Fruit fly (Drosophila melanogaster): ENCODE data around the gene CG6171.
A peak's percentile ranks its signal among the peaks of the same experiment; 100 is the strongest.

CG6171 gene

DNA sequence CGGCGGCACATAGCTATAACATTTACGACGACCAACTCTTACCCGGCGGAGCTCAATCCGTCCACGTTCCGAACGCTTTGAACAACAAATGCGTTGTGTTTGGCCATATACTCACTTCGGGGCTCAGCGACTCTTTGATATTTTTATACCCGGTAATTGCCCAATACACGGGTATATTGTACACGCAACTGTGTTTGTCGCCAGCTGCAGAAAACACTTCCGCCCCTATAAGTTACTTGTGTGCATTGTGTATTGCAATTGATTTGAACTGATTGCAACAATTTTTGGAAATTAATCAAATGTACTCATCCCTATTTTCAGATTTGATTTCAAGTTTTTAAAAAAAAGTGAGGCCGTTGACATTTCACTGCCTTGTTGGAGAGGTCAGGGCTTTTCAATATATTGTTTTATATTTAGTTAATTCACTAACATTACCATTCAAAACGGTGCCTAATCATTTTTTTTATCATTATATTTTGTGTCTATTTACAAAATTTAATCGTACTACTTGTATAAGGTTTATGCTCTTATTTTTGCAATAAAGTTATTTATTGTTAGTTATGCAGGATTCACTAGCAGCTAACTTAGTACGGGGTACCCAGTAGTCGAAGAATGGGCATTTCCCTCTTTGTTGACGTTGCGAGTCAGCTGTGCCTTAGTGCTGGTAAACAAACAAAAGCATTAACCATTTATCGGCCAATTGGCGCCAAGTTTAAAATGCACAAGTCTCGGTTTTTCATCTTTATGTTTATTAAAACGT lies 20.6 kb downstream of the CG6171 start, which contains the start of gene Nagk (continued):
- TF ChIP-seq CG11695 (GFP tag; IDR thresholded peaks at IDR 0.05), result peak; percentile 19; the same call in 1 of the 3 replicates
- TF ChIP-seq CG13424 (tag; optimal IDR thresholded peaks at IDR 0.05), result peak; percentile 52
- TF ChIP-seq H2.0 (GFP tag; IDR thresholded peaks at IDR 0.05), result peak; percentile 44; the same call in 1 of the 2 replicates
- peak; percentile 66 for TF ChIP-seq CG12659 (GFP tag; optimal IDR thresholded peaks at IDR 0.05)
- peak; percentile 37 for TF ChIP-seq Fer1 (GFP tag; optimal IDR thresholded peaks at IDR 0.05)
- TF ChIP-seq dm (GFP tag; optimal IDR thresholded peaks at IDR 0.05), result peak; percentile 38
- peak; percentile 36 for TF ChIP-seq Mad (GFP tag; optimal IDR thresholded peaks at IDR 0.05)
- peak; percentile 43 for TF ChIP-seq CG12155 (GFP tag; optimal IDR thresholded peaks at IDR 0.05)
- no peak for TF ChIP-seq croc (GFP tag; conservative IDR thresholded peaks at IDR 0.05)
- TF ChIP-seq Ssrp (tag; optimal IDR thresholded peaks at IDR 0.05), result peak; percentile 49
- TF ChIP-seq Awh (GFP tag; IDR thresholded peaks at IDR 0.05), result peak; percentile 60; the same call in 1 of the 2 replicates
- TF ChIP-seq ems (GFP tag; optimal IDR thresholded peaks at IDR 0.05), result peak; percentile 43
- TF ChIP-seq pros (GFP tag; optimal IDR thresholded peaks at IDR 0.05), result no peak
- 0 out of 3 replicates have a peak, but pooled peaks have one; percentile 17 for TF ChIP-seq Optix (GFP tag; IDR thresholded peaks at IDR 0.05)
- peak; percentile 32 for TF ChIP-seq CG3407 (GFP tag; optimal IDR thresholded peaks at IDR 0.05)
- peak; percentile 53 for TF ChIP-seq tin (GFP tag; optimal IDR thresholded peaks at IDR 0.05)
- TF ChIP-seq lmd (GFP tag; IDR thresholded peaks at IDR 0.05), result 0 out of 2 replicates have a peak, but pooled peaks have one; percentile 18
- TF ChIP-seq CG3847 (GFP tag; IDR thresholded peaks at IDR 0.05), result peak; percentile 22
- TF ChIP-seq ro (GFP tag; IDR thresholded peaks at IDR 0.05), result no peak
- TF ChIP-seq CG2678 (tag; optimal IDR thresholded peaks at IDR 0.05), result peak; percentile 79
- TF ChIP-seq Deaf1 (tag; optimal IDR thresholded peaks at IDR 0.05), result peak; percentile 50
- no peak for TF ChIP-seq HLHmδ (GFP tag; optimal IDR thresholded peaks at IDR 0.05)
- peak; percentile 59; the same call in 1 of the 3 replicates for TF ChIP-seq Opbp (GFP tag; IDR thresholded peaks at IDR 0.05; ENCODE audit: partially characterized antibody)
- no peak for TF ChIP-seq zen (tag; optimal IDR thresholded peaks at IDR 0.05)
- peak; percentile 48 for TF ChIP-seq CG1603 (tag; optimal IDR thresholded peaks at IDR 0.05)
- peak; percentile 59 for TF ChIP-seq Jarid2 (GFP tag; optimal IDR thresholded peaks at IDR 0.05)
- 0 out of 2 replicates have a peak, but pooled peaks have one; percentile 6 for TF ChIP-seq stc (GFP tag; IDR thresholded peaks at IDR 0.05)
- TF ChIP-seq CG33557 (GFP tag; optimal IDR thresholded peaks at IDR 0.05), result no peak
- TF ChIP-seq tup (GFP tag; optimal IDR thresholded peaks at IDR 0.05), result no peak
- TF ChIP-seq Drgx (GFP tag; IDR thresholded peaks at IDR 0.05), result no peak; the same call in 1 of the 2 replicates
- TF ChIP-seq lov (optimal IDR thresholded peaks at IDR 0.05), result no peak
- TF ChIP-seq lov (GFP tag; IDR thresholded peaks at IDR 0.05), result no peak
- TF ChIP-seq abd-A (tag; optimal IDR thresholded peaks at IDR 0.05), result no peak
- peak; percentile 31 for TF ChIP-seq mirr (GFP tag; optimal IDR thresholded peaks at IDR 0.05)
- 0 out of 2 replicates have a peak, but pooled peaks have one; percentile 30 for TF ChIP-seq sisA (GFP tag; IDR thresholded peaks at IDR 0.05)
- TF ChIP-seq CG17568 (GFP tag; optimal IDR thresholded peaks at IDR 0.05), result no peak
- TF ChIP-seq Eip74EF (GFP tag; optimal IDR thresholded peaks at IDR 0.05), result peak in 1 of 2 experiments; percentile 79
- TF ChIP-seq jumu (GFP tag; optimal IDR thresholded peaks at IDR 0.05), result no peak
- TF ChIP-seq CG5245 (GFP tag; optimal IDR thresholded peaks at IDR 0.05), result peak; percentile 16
- no peak for TF ChIP-seq unc-4 (GFP tag; IDR thresholded peaks at IDR 0.05; ENCODE audit: partially characterized antibody)
- peak; percentile 5; the same call in 1 of the 3 replicates for TF ChIP-seq H15 (GFP tag; IDR thresholded peaks at IDR 0.05)
- TF ChIP-seq CG13624 (GFP tag; optimal IDR thresholded peaks at IDR 0.05), result peak; percentile 67
- TF ChIP-seq CG32532 (GFP tag; IDR thresholded peaks at IDR 0.05), result peak; percentile 54
- peak; percentile 49; the same call in 1 of the 3 replicates for TF ChIP-seq Dbx (GFP tag; IDR thresholded peaks at IDR 0.05)
- peak; percentile 52 for TF ChIP-seq kay (GFP tag; optimal IDR thresholded peaks at IDR 0.05)
- TF ChIP-seq CG15601 (tag; optimal IDR thresholded peaks at IDR 0.05), result peak; percentile 14
- TF ChIP-seq sens (GFP tag), result peak; percentile 95
- TF ChIP-seq gt (GFP tag; IDR thresholded peaks at IDR 0.05), result no peak
- TF ChIP-seq scrt (GFP tag; optimal IDR thresholded peaks at IDR 0.05), result peak; percentile 42

Measured in whole organism, embryonic.